Fruit fly (Drosophila melanogaster) S2 (cell line): Measurements from ENCODE around the gene RpS28-like.

Experiments used
- CG8478 ChIP-seq: fragments of >200 bp; optimal IDR thresholded peaks from 2 replicates; lab custom pipeline; 2018
- CTCF ChIP-seq, 2 experiments: fragments of >200 bp; optimal IDR thresholded peaks; 2 replicates each; lab custom pipeline; 2018

DNA sequence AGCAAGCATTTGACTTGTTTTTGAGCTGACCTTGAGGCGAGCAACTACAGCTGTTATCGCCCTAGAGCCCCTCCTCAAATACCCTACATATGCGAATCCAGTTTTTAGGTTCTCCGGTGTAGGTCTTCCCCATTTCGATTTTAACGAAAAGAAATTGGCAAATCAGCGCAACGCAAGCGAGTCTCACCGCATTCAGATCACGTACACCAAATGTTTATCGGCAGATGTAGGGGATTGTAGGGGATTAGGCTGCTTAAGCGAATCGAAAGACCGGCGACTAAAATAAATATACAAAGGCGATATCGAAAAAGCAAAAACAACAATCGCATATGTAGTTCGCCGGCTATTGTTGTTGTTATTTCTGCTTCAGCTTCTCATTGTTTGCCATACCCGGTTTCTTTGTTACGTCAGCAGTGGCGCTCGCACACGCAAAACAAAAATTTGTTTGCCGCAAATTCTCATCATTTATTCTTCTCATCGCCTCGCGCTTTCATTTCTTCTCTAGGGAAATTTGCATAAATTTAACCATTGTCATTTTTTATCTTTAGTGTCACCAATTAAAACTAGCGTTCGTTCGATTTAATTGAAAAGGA lies 48.5 kb upstream of the RpS28-like start:
- TF ChIP-seq CG8478 (lab: Kevin White, UChicago): no peak
- no peak for TF ChIP-seq CTCF (optimal IDR thresholded peaks at IDR 0.05; lab: Kevin White, UChicago)
